Worm (Caenorhabditis elegans): ENCODE results near the gene unc-78.

- TF ChIP-seq F13C5.2 (tag; optimal IDR thresholded peaks at IDR 0.05) (no peak), ama-1 (optimal IDR thresholded peaks at IDR 0.05) (no peak), ets-7 (tag; optimal IDR thresholded peaks at IDR 0.05) (no peak), tbx-11 (GFP tag; IDR thresholded peaks at IDR 0.05) (no peak), aly-1 (tag; optimal IDR thresholded peaks at IDR 0.05) (no peak), pes-1 (GFP tag; IDR thresholded peaks at IDR 0.05) (no peak), ceh-13 (GFP tag; optimal IDR thresholded peaks at IDR 0.05) (no peak), hmbx-1 (tag; optimal IDR thresholded peaks at IDR 0.05) (no peak), tra-4 (tag; optimal IDR thresholded peaks at IDR 0.05) (no peak), ceh-36 (tag; optimal IDR thresholded peaks at IDR 0.05) (no peak), flt-1 (GFP tag; IDR thresholded peaks at IDR 0.05) (no peak), hnd-1 (tag; optimal IDR thresholded peaks at IDR 0.05) (no peak)
Measured at ce11 chrX:3385362-3385761, 26.1 kb downstream of the unc-78 start, which contains the start of gene acp-1.
